Worm (Caenorhabditis elegans) whole organism, mixed stage, embryonic: ENCODE data around the gene cgef-1.

Source experiments
- blmp-1 ChIP-seq: fragments of 150-350 bp; optimal IDR thresholded peaks from 2 replicates; lab custom pipeline; 2014; ENCODE audit warnings: missing biosample characterization, missing genetic modification characterization
- ceh-83 ChIP-seq: fragments of 200-800 bp; sonication (Bioruptor generic); optimal IDR thresholded peaks from 2 replicates; lab custom pipeline; 2018; ENCODE audit warnings: mild to moderate bottlenecking, missing genetic modification characterization, missing compliant biosample characterization
- elt-3 ChIP-seq: fragments of 150-350 bp; optimal IDR thresholded peaks from 2 replicates; lab custom pipeline; 2014; ENCODE audit warnings: missing biosample characterization, missing genetic modification characterization
- mep-1 ChIP-seq: fragments of 150-350 bp; optimal IDR thresholded peaks from 2 replicates; lab custom pipeline; 2017; ENCODE audit warnings: missing biosample characterization, missing genetic modification reagents, missing genetic modification characterization, inconsistent platforms
- snpc-4 ChIP-seq: fragments of 150-350 bp; optimal IDR thresholded peaks from 2 replicates; lab custom pipeline; 2014; ENCODE audit warnings: missing biosample characterization, missing genetic modification characterization
- unc-39 ChIP-seq: fragments of 150-350 bp; optimal IDR thresholded peaks from 2 replicates; lab custom pipeline; 2014; ENCODE audit warnings: missing biosample characterization, missing genetic modification characterization
- zip-8 ChIP-seq: fragments of 150-350 bp; optimal IDR thresholded peaks from 2 replicates; lab custom pipeline; 2014; ENCODE audit warnings: missing biosample characterization, missing genetic modification characterization
- ztf-11 ChIP-seq: fragments of 150-350 bp; optimal IDR thresholded peaks from 2 replicates; lab custom pipeline; 2014; ENCODE audit warnings: missing biosample characterization, missing genetic modification characterization

ce11 chrX:2771742-2772141 is at the start of gene cgef-1:
- TF ChIP-seq unc-39 (no peak), snpc-4 (tag; lab: Kevin White, UChicago) (no peak), zip-8 (tag; lab: Kevin White, UChicago) (no peak), elt-3 (tag; lab: Kevin White, UChicago) (no peak), ceh-83 (GFP tag; lab: Kevin White, UChicago) (no peak), ztf-11 (no peak), blmp-1 (tag; lab: Kevin White, UChicago) (no peak), mep-1 (tag; lab: Kevin White, UChicago) (no peak)
